Worm (Caenorhabditis elegans): ENCODE data around the gene rig-1.

DNA sequence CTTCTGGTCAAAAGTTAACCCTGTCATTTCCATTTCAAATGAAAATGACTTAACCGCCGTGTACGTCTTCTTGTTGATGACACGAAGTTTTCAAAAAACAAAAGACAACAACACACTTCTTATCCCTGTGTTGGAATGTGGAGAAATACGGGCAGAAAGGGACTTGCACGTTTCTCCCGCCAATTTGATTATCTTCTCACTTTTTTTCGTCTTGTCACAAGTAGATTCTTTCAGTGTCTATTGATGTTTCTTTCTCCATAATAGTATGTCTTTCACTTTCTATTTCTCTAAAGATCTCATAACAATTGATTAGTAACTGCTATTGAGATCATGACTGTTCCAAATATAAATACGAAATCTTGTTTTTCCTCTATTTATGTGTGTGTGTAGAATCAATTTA lies 898 bp upstream of the rig-1 start:
- no peak for TF ChIP-seq fos-1 (tag; optimal IDR thresholded peaks at IDR 0.05)
- TF ChIP-seq snpc-4 (tag; optimal IDR thresholded peaks at IDR 0.05) = no peak
- no peak for TF ChIP-seq lin-13 (GFP tag; optimal IDR thresholded peaks at IDR 0.05)
- TF ChIP-seq egl-27 (tag; optimal IDR thresholded peaks at IDR 0.05) = no peak
- TF ChIP-seq unc-55 (GFP tag; optimal IDR thresholded peaks at IDR 0.05) = no peak
- TF ChIP-seq mdl-1 (tag; optimal IDR thresholded peaks at IDR 0.05) = no peak
- TF ChIP-seq nhr-237 (tag; optimal IDR thresholded peaks at IDR 0.05) = no peak
- TF ChIP-seq lin-39 (tag; optimal IDR thresholded peaks at IDR 0.05) = no peak
- no peak for TF ChIP-seq nhr-77 (tag; optimal IDR thresholded peaks at IDR 0.05)
- no peak for TF ChIP-seq ama-1 (optimal IDR thresholded peaks at IDR 0.05)
- TF ChIP-seq unc-62 (GFP tag; optimal IDR thresholded peaks at IDR 0.05) = no peak
- TF ChIP-seq lin-11 (tag; optimal IDR thresholded peaks at IDR 0.05) = no peak
